Worm (Caenorhabditis elegans): ENCODE data around the gene R07C3.3.

R07C3.3 gene

DNA sequence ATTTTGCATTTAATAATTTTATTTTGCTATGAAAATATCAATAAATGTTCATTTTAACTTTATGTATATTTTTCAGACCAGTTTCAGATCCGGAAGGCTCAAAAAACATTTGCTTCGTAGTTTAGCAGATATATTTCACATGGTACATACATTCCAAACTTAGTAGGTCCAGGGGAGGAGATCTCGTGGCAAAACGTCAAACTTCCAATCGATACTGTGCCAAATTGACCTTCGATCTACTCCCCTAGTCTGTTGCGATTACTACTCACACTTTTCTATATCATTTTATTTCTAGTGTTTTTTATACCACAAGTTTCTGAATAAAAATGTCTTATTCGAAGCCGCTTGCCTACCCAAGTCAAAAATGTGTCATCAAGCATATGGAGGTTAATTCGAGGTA, 27.0 kb upstream of the R07C3.3 start, which contains the start of gene fbxc-31:
TSS of gene fbxc-31 (plus strand) at position 301 of the 400 bp plus-strand sequence.
- no peak for TF ChIP-seq nhr-102 (tag; optimal IDR thresholded peaks at IDR 0.05)
- TF ChIP-seq zip-2 (tag; optimal IDR thresholded peaks at IDR 0.05) = no peak
- no peak for TF ChIP-seq fkh-10 (GFP tag; optimal IDR thresholded peaks at IDR 0.05)
- no peak for TF ChIP-seq unc-130 (GFP tag; optimal IDR thresholded peaks at IDR 0.05)
- no peak for TF ChIP-seq rbr-2 (tag; optimal IDR thresholded peaks at IDR 0.05)
- no peak for TF ChIP-seq mxl-3 (GFP tag; optimal IDR thresholded peaks at IDR 0.05)
- no peak for TF ChIP-seq lim-7 (GFP tag; IDR thresholded peaks at IDR 0.05)
- TF ChIP-seq D1046.2 (GFP tag; IDR thresholded peaks at IDR 0.05) = no peak
- no peak for TF ChIP-seq madf-9 (GFP tag; conservative IDR thresholded peaks at IDR 0.05)
- no peak for TF ChIP-seq T26A8.4 (GFP tag; IDR thresholded peaks at IDR 0.05)
- no peak for TF ChIP-seq mxl-2 (GFP tag; conservative IDR thresholded peaks at IDR 0.05)
- no peak for TF ChIP-seq nhr-28 (tag; optimal IDR thresholded peaks at IDR 0.05)

DNA sequence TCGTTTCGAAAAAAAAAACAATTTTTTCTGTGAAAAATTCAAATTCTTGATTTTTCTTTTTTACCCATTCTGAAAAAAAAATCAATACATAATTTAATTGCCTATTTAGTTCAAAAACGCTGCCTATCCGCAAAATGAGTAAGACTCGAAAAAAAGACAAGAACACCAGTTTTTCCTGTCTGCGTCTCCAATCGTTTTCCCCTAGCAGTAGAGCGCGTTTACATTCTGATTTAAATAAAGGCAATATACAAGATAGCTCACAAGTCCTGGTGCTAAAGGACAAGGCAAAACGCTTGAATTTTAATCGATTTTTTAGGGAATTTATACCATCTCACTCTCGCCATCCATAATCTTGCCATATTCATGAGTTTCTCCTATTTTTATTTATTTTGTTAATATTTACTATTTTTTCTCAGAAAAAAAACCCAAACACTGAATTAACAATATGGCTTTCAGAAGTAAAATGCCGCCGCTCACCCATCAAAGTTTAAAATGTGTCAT, 25.4 kb upstream of the R07C3.3 start, which contains the start of gene fbxc-33:
TSS of gene fbxc-33 (plus strand) at position 451 of the 501 bp plus-strand sequence.
- TF ChIP-seq dpl-1 (GFP tag; optimal IDR thresholded peaks at IDR 0.05) = peak; percentile 41
- peak; percentile 19 for TF ChIP-seq nhr-6 (tag; optimal IDR thresholded peaks at IDR 0.05)
- TF ChIP-seq T20F7.1 (GFP tag; optimal IDR thresholded peaks at IDR 0.05) = no peak
- TF ChIP-seq mes-2 (tag; optimal IDR thresholded peaks at IDR 0.05; ENCODE audit: poor library complexity, severe bottlenecking) = peak; percentile 33
- no peak for TF ChIP-seq mxl-3 (GFP tag; optimal IDR thresholded peaks at IDR 0.05)
- TF ChIP-seq lin-38 (GFP tag; IDR thresholded peaks at IDR 0.05) = peak; percentile 81; the same call in 1 of the 2 replicates

DNA sequence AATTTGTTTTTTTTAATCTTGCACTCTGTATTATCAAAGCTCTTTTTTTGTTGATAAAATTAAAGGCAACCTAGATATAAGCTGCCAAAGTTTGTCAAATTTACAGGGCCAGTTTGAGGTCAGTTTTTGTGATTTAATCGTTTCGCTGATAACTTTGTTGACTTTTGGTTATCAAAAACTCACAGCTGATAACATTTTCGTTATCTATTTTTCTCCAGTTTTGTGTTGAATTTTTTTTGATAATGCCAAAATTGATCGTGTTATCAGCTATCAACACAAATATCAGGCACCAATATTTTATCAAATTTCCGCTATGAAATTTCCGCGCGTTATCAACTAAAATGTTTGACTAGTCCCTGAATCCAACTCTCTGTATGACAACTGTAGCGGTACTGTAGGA, 23.4 kb upstream of the R07C3.3 start:
- TF ChIP-seq egl-43 (GFP tag; IDR thresholded peaks at IDR 0.05) = no peak
- TF ChIP-seq zag-1 (tag; optimal IDR thresholded peaks at IDR 0.05) = no peak
- TF ChIP-seq tra-1 (GFP tag; IDR thresholded peaks at IDR 0.05) = peak; percentile 95
- peak; percentile 98 for TF ChIP-seq lin-1 (GFP tag; IDR thresholded peaks at IDR 0.05)
- no peak for TF ChIP-seq snpc-1.2 (GFP tag; IDR thresholded peaks at IDR 0.05)
- no peak for TF ChIP-seq dmd-9 (GFP tag; IDR thresholded peaks at IDR 0.05)
- peak in 1 of 2 experiments; percentile 1 for TF ChIP-seq mdl-1 (tag; optimal IDR thresholded peaks at IDR 0.05)
- TF ChIP-seq snpc-4 (tag; optimal IDR thresholded peaks at IDR 0.05) = no peak
- TF ChIP-seq nhr-102 (tag; optimal IDR thresholded peaks at IDR 0.05) = peak; percentile 84
- peak; percentile 89 for TF ChIP-seq hlh-11 (tag; optimal IDR thresholded peaks at IDR 0.05)
- no peak for TF ChIP-seq gei-8 (GFP tag; optimal IDR thresholded peaks at IDR 0.05)
- TF ChIP-seq pqm-1 (tag; optimal IDR thresholded peaks at IDR 0.05) = peak; percentile 100
- TF ChIP-seq nhr-41 (GFP tag; IDR thresholded peaks at IDR 0.05) = peak; percentile 85; the same call in 1 of the 2 replicates
- TF ChIP-seq hif-1 (tag; optimal IDR thresholded peaks at IDR 0.05) = no peak
- TF ChIP-seq duxl-1 (tag; optimal IDR thresholded peaks at IDR 0.05; ENCODE audit: poor library complexity) = peak; percentile 20
- peak; percentile 42; the same call in 1 of the 2 replicates for TF ChIP-seq ceh-20 (GFP tag; IDR thresholded peaks at IDR 0.05)
- TF ChIP-seq jun-1 (tag; optimal IDR thresholded peaks at IDR 0.05) = peak; percentile 59
- TF ChIP-seq dmd-6 (GFP tag; IDR thresholded peaks at IDR 0.05) = peak; percentile 98
- no peak for TF ChIP-seq F37D6.2 (tag; optimal IDR thresholded peaks at IDR 0.05)
- TF ChIP-seq nhr-42 (GFP tag; IDR thresholded peaks at IDR 0.05) = 0 out of 2 replicates have a peak, but pooled peaks have one; percentile 32
- peak in 1 of 2 experiments; percentile 16 for TF ChIP-seq daf-16 (GFP tag; optimal IDR thresholded peaks at IDR 0.05)
- TF ChIP-seq daf-16 (tag; optimal IDR thresholded peaks at IDR 0.05) = peak; percentile 97
- TF ChIP-seq lim-7 (GFP tag; IDR thresholded peaks at IDR 0.05) = no peak
- TF ChIP-seq ceh-32 (tag; optimal IDR thresholded peaks at IDR 0.05; ENCODE audit: poor library complexity) = no peak
- peak; percentile 95 for TF ChIP-seq nhr-28 (tag; optimal IDR thresholded peaks at IDR 0.05)
- TF ChIP-seq php-3 (GFP tag; IDR thresholded peaks at IDR 0.05) = peak; percentile 91
- TF ChIP-seq nhr-10 (tag; optimal IDR thresholded peaks at IDR 0.05) = peak; percentile 9
- no peak for TF ChIP-seq zfp-3 (GFP tag; conservative IDR thresholded peaks at IDR 0.05)
- TF ChIP-seq nhr-6 (tag; optimal IDR thresholded peaks at IDR 0.05) = peak; percentile 79
- no peak for TF ChIP-seq dpl-1 (GFP tag; optimal IDR thresholded peaks at IDR 0.05)
- no peak for TF ChIP-seq F10B5.3 (tag; optimal IDR thresholded peaks at IDR 0.05)
- peak; percentile 32 to 91 for TF ChIP-seq unc-62 (GFP tag; optimal IDR thresholded peaks at IDR 0.05 in 1 of 2)
- no peak for TF ChIP-seq unc-62 (tag; optimal IDR thresholded peaks at IDR 0.05)
- TF ChIP-seq nhr-77 (tag; optimal IDR thresholded peaks at IDR 0.05) = peak; percentile 95

Data from whole organism, L4 larva.